Worm (Caenorhabditis elegans): ENCODE results near the gene fbxa-75.

The fbxa-75 gene

ce11 chrIII:1323555-1323954 lies 20.0 kb downstream of the fbxa-75 start:
- TF ChIP-seq unc-120 (tag; optimal IDR thresholded peaks at IDR 0.05; ENCODE audit: poor library complexity, severe bottlenecking) (no peak), ham-2 (GFP tag; optimal IDR thresholded peaks at IDR 0.05) (no peak), nhr-237 (tag; optimal IDR thresholded peaks at IDR 0.05) (no peak), ceh-83 (GFP tag; optimal IDR thresholded peaks at IDR 0.05) (no peak)

ce11 chrIII:1324513-1324912 lies 21.0 kb downstream of the fbxa-75 start, which contains the start of gene fbxa-14:
TSS of gene fbxa-14 (minus strand) at chrIII:1324613.
- TF ChIP-seq ztf-11 (tag; optimal IDR thresholded peaks at IDR 0.05): no peak

- TF ChIP-seq lin-13 (tag; optimal IDR thresholded peaks at IDR 0.05) (no peak), zip-8 (tag; optimal IDR thresholded peaks at IDR 0.05) (no peak), ztf-11 (tag; optimal IDR thresholded peaks at IDR 0.05) (no peak), blmp-1 (tag; optimal IDR thresholded peaks at IDR 0.05) (no peak), ham-2 (GFP tag; optimal IDR thresholded peaks at IDR 0.05) (no peak), tbx-8 (GFP tag; optimal IDR thresholded peaks at IDR 0.05) (no peak), nhr-2 (tag; optimal IDR thresholded peaks at IDR 0.05) (no peak)
Measured at ce11 chrIII:1326490-1326889, 23.0 kb downstream of the fbxa-75 start, which contains the start of gene Y82E9BL.18. TSS of gene Y82E9BL.18 (plus strand) at chrIII:1326790.

ce11 chrIII:1331894-1332293 lies 28.4 kb downstream of the fbxa-75 start, which contains the start of gene Y82E9BL.19:
TSS of gene Y82E9BL.19 (plus strand) at chrIII:1332016.
- TF ChIP-seq drap-1 (GFP tag; optimal IDR thresholded peaks at IDR 0.05) (no peak), sem-2 (GFP tag; optimal IDR thresholded peaks at IDR 0.05) (no peak)

ce11 chrIII:1340240-1340639 lies 36.7 kb downstream of the fbxa-75 start, which contains the start of gene fbxa-5:
TSS of gene fbxa-5 (minus strand) at chrIII:1340340.
- TF ChIP-seq blmp-1 (tag; optimal IDR thresholded peaks at IDR 0.05) (no peak), tbx-8 (GFP tag; optimal IDR thresholded peaks at IDR 0.05) (no peak), snpc-4 (tag; optimal IDR thresholded peaks at IDR 0.05) (no peak), ceh-83 (GFP tag; optimal IDR thresholded peaks at IDR 0.05) (no peak), unc-120 (tag; optimal IDR thresholded peaks at IDR 0.05; ENCODE audit: poor library complexity, severe bottlenecking) (no peak), sptf-1 (tag; optimal IDR thresholded peaks at IDR 0.05) (no peak), mab-5 (tag; optimal IDR thresholded peaks at IDR 0.05) (no peak), cnd-1 (tag; optimal IDR thresholded peaks at IDR 0.05) (no peak), lsy-2 (tag; optimal IDR thresholded peaks at IDR 0.05) (no peak), mls-2 (tag; optimal IDR thresholded peaks at IDR 0.05) (no peak), elt-3 (tag; optimal IDR thresholded peaks at IDR 0.05) (no peak), lin-13 (tag; optimal IDR thresholded peaks at IDR 0.05) (no peak), unc-62 (GFP tag; optimal IDR thresholded peaks at IDR 0.05) (no peak), nhr-76 (tag; optimal IDR thresholded peaks at IDR 0.05) (no peak), lin-32 (GFP tag; optimal IDR thresholded peaks at IDR 0.05) (no peak), sem-2 (GFP tag; optimal IDR thresholded peaks at IDR 0.05) (no peak), flh-1 (GFP tag; optimal IDR thresholded peaks at IDR 0.05) (no peak), bed-3 (GFP tag; optimal IDR thresholded peaks at IDR 0.05) (no peak), elt-1 (tag; optimal IDR thresholded peaks at IDR 0.05; ENCODE audit: borderline replicate concordance, insufficient read depth) (no peak)

- TF ChIP-seq drap-1 (GFP tag; optimal IDR thresholded peaks at IDR 0.05) (no peak), lsy-2 (tag; optimal IDR thresholded peaks at IDR 0.05) (no peak), hlh-1 (tag; optimal IDR thresholded peaks at IDR 0.05) (no peak), snpc-4 (tag; optimal IDR thresholded peaks at IDR 0.05) (no peak), ceh-83 (GFP tag; optimal IDR thresholded peaks at IDR 0.05) (no peak), ces-1 (GFP tag; optimal IDR thresholded peaks at IDR 0.05) (no peak), unc-120 (tag; optimal IDR thresholded peaks at IDR 0.05; ENCODE audit: poor library complexity, severe bottlenecking) (no peak), elt-3 (tag; optimal IDR thresholded peaks at IDR 0.05) (no peak), flh-1 (GFP tag; optimal IDR thresholded peaks at IDR 0.05) (no peak), unc-39 (tag; optimal IDR thresholded peaks at IDR 0.05) (no peak), nhr-76 (tag; optimal IDR thresholded peaks at IDR 0.05) (no peak), blmp-1 (tag; optimal IDR thresholded peaks at IDR 0.05) (no peak), mab-5 (tag; optimal IDR thresholded peaks at IDR 0.05) (no peak), bed-3 (GFP tag; optimal IDR thresholded peaks at IDR 0.05) (no peak), ceh-39 (tag; optimal IDR thresholded peaks at IDR 0.05) (no peak), ham-2 (GFP tag; optimal IDR thresholded peaks at IDR 0.05) (no peak), nhr-28 (tag; optimal IDR thresholded peaks at IDR 0.05) (no peak), nhr-12 (tag; optimal IDR thresholded peaks at IDR 0.05) (no peak)
Measured at ce11 chrIII:1342488-1342887, 39.0 kb downstream of the fbxa-75 start, which contains the start of gene fbxa-26. TSS of gene fbxa-26 (minus strand) at chrIII:1342522.

Measured in whole organism, mixed stage, embryonic.